Fruit fly (Drosophila melanogaster) whole organism, prepupa: ENCODE results near the gene CG6951.

ENCODE experiments used
- CG6854 ChIP-seq: fragments of 200-800 bp; sonication (Bioruptor generic); optimal IDR thresholded peaks from 2 replicates; lab custom pipeline; 2017; ENCODE audit warnings: missing biosample characterization, mild to moderate bottlenecking, missing genetic modification characterization
- Eip75B ChIP-seq: fragments of 200-800 bp; sonication (Bioruptor generic); optimal IDR thresholded peaks from 3 replicates; lab custom pipeline; 2016; ENCODE audit warnings: missing biosample characterization, missing genetic modification characterization
- Sox102F ChIP-seq: fragments of 200-800 bp; sonication (Bioruptor generic); optimal IDR thresholded peaks from 2 replicates; lab custom pipeline; 2016; ENCODE audit warnings: missing biosample characterization, mild to moderate bottlenecking, missing genetic modification characterization
- lz ChIP-seq: fragments of 200-800 bp; sonication (Bioruptor generic); optimal IDR thresholded peaks from 3 replicates; lab custom pipeline; 2016; ENCODE audit warnings: missing biosample characterization, missing genetic modification characterization
- pdm3 ChIP-seq: fragments of 200-800 bp; sonication (Bioruptor generic); optimal IDR thresholded peaks from 3 replicates; lab custom pipeline; 2016; ENCODE audit warnings: missing biosample characterization, missing genetic modification characterization
- topi ChIP-seq: fragments of 200-800 bp; sonication (Bioruptor generic); optimal IDR thresholded peaks from 3 replicates; lab custom pipeline; 2016; ENCODE audit warnings: missing biosample characterization, missing genetic modification characterization

dm6 chr3L:20193748-20194058, 47.4 kb upstream of the CG6951 start:
- TF ChIP-seq Eip75B (GFP tag; lab: Kevin White, UChicago) (no peak), lz (GFP tag; lab: Kevin White, UChicago) (no peak), pdm3 (GFP tag; lab: Kevin White, UChicago) (no peak), topi (no peak), Sox102F (GFP tag; lab: Kevin White, UChicago) (no peak), CG6854 (GFP tag; lab: Kevin White, UChicago) (no peak)
